Fruit fly (Drosophila melanogaster) Kc167 (cell line): ENCODE results near the gene CG10469.

Experiments
- Sin3A ChIP-seq: fragments of >200 bp; optimal IDR thresholded peaks from 2 replicates; lab custom pipeline; 2018; ENCODE audit warnings: missing external identifiers
- h ChIP-seq: fragments of >200 bp; optimal IDR thresholded peaks from 3 replicates; lab custom pipeline; 2018; ENCODE audit warnings: missing external identifiers
- insv ChIP-seq: fragments of >200 bp; optimal IDR thresholded peaks from 3 replicates; lab custom pipeline; 2018; ENCODE audit warnings: missing external identifiers
- psq ChIP-seq: fragments of >200 bp; optimal IDR thresholded peaks from 2 replicates; lab custom pipeline; 2017; ENCODE audit warnings: missing external identifiers
- ttk ChIP-seq: sonication (Bioruptor generic); optimal IDR thresholded peaks from 2 replicates; lab custom pipeline; 2017; ENCODE audit warnings: missing external identifiers

DNA sequence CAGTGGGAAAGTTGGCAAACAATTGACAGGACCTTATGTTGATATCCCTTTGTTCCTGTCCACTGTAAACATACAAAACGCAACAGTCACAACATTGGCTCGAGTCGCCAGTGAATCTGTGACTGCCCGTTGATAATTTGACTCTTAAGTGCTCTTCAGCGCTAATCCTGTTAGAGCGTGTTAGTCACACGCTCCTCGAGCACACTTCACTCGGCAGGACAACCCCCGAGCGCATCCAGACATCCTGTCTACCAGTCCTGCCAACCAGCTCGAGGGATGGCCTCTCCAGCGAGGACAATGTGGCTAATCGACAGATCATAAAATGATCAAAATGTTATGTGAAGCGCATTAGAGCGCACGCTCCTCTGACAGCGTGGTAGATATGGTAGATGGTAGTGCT, 11.4 kb upstream of the CG10469 start:
- no peak for TF ChIP-seq ttk (lab: Kevin White, UChicago)
- no peak for TF ChIP-seq insv
- TF ChIP-seq Sin3A (lab: Kevin White, UChicago) = no peak
- TF ChIP-seq psq = no peak
- TF ChIP-seq h = no peak
